Worm (Caenorhabditis elegans): Measurements from ENCODE around the gene srh-282.

DNA sequence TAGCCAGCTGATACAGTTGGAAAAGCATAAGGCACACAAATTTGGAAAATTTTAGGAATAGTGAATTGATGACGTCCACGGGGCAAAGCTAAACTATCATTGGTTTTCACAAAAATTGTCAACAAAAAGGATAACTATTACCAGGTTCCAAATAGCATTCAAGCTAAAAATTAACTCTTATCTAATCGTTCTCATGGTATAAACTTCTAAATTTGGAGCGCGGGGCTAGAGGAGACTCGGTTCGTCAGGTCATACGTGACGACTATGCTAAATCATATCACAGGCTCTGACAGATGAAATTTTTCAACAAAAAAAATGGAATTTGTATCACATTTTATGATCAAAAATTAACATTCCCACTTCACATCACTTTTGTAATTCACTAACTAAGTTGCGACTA, 26.0 kb upstream of the srh-282 start:
- TF ChIP-seq ama-1 (optimal IDR thresholded peaks at IDR 0.05) (no peak), flt-1 (GFP tag; IDR thresholded peaks at IDR 0.05) (no peak), hmbx-1 (tag; optimal IDR thresholded peaks at IDR 0.05) (no peak), ceh-36 (tag; optimal IDR thresholded peaks at IDR 0.05) (no peak), tra-4 (tag; optimal IDR thresholded peaks at IDR 0.05) (no peak), hmg-4 (GFP tag; optimal IDR thresholded peaks at IDR 0.05) (no peak), tbx-11 (GFP tag; IDR thresholded peaks at IDR 0.05) (no peak), hnd-1 (tag; optimal IDR thresholded peaks at IDR 0.05) (no peak), aly-1 (tag; optimal IDR thresholded peaks at IDR 0.05) (no peak), sea-1 (GFP tag; conservative IDR thresholded peaks at IDR 0.05) (no peak)
